Worm (Caenorhabditis elegans): ENCODE measurements around the gene lipl-5.

ce11 chrV:361291-361690, 24.3 kb upstream of the lipl-5 start:
- no peak for TF ChIP-seq pha-4 (tag; optimal IDR thresholded peaks at IDR 0.05)
- TF ChIP-seq nhr-237 (tag; optimal IDR thresholded peaks at IDR 0.05) = no peak
- no peak for TF ChIP-seq unc-62 (GFP tag; optimal IDR thresholded peaks at IDR 0.05)

Data from whole organism, mixed stage, embryonic.